Worm (Caenorhabditis elegans) whole organism, L4/young adult: ENCODE measurements around the gene cst-1.
A peak's percentile ranks its signal among the peaks of the same experiment; 100 is the strongest.

Experiments
- W03F9.2 ChIP-seq: fragments of 150-350 bp; optimal IDR thresholded peaks from 2 replicates; lab custom pipeline; 2014; ENCODE audit warnings: missing biosample characterization, missing genetic modification characterization
- dao-5 ChIP-seq: sonication (generic microtip); optimal IDR thresholded peaks from 2 replicates; lab custom pipeline; 2016; ENCODE audit warnings: missing genotype, missing genetic modification characterization, moderate library complexity, missing compliant biosample characterization
- him-1 ChIP-seq: sonication (generic microtip); optimal IDR thresholded peaks from 2 replicates; lab custom pipeline; 2016; ENCODE audit warnings: missing genotype, missing genetic modification reagents, missing genetic modification characterization, missing compliant biosample characterization

cst-1 gene

DNA sequence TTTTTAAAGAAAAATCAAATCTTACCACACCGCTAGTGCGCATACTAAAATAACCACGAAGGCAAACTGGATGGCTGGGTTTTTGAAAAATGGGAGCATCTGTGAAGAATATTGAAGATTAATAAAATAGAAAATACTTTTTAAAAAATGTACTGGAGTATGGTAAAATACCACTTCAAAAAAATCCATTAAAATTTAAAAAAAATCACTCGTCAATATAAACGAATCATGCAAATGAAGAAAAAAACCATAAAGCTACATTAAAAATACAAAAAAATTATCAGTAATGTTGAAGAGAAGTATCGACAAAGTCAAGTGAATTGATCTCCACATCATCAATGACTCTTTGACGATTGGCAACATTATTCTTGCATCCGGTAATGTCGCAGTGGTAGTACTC, 31.3 kb downstream of the cst-1 start, which contains the start of gene R160.5:
Gene R160.5 (minus strand): TSS at position 101 of the 400 bp plus-strand sequence.
- TF ChIP-seq W03F9.2 (tag; lab: Kevin White, UChicago) (no peak), him-1 (no peak), dao-5 (tag; lab: Kevin White, UChicago) (no peak)

DNA sequence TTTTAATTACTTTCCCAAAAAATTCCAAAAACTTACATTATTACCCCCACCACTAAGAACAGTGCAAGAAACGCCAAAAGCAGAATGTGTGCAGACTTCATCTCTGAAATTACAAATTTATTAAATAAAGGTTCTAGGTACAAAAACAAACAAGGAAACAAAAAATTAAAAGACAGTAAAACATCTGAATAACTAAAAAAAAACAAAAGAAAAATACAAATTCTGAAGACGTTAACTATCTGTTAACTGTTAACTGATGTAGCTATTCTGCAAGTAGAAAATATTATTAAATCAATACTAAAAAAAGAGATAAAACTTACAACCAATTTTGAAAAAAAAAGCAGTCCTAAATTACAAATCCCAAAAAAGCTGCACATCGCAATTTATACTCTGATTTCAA, 32.0 kb downstream of the cst-1 start, which contains the start of gene R160.13:
Gene R160.13 (minus strand): TSS at position 101 of the 400 bp plus-strand sequence.
- TF ChIP-seq dao-5 (tag; lab: Kevin White, UChicago), result no peak

DNA sequence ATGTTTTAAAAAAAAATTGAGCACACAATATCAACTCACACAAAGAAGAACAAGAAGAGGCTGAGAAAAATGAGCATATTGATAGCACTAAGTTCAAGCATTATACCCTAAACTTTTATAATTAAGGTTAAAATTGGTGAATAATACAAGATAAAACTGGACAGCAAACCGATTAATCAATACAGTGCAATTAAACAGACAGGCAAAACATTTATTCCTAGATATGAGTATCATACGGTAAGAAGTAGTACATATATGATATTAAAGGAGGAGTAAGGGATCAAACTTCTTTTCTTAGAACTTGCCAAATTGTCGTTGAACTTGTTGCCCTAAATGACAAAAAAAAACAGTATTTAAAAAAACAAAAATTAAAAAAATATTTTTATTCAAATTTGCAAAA, 32.6 kb downstream of the cst-1 start, which contains the start of gene R160.14:
Gene R160.14 (minus strand): TSS at position 101 of the 400 bp plus-strand sequence.
- TF ChIP-seq dao-5 (tag; lab: Kevin White, UChicago), result no peak

DNA sequence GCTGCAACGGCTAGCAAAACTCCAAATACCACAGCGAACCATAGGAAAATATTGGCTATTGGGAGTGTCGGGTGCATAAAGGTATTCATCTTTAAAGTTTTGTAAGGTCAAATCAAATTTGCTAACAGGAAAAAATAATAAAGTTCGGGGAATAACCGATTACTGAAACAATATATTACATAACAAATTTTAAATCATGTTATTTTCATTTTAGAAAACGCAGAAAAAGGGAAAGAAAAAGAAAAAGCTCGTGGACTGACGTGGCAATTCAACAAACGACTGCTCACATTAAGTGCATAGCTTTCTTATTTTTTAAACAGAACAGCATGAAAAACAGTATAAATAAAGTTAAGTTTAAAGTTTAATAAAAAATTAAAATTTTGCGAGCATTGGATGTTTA, 33.7 kb downstream of the cst-1 start, which contains the start of gene R160.6:
Gene R160.6 (minus strand): TSS at position 101 of the 400 bp plus-strand sequence.
- TF ChIP-seq W03F9.2 (tag; lab: Kevin White, UChicago), result no peak
- no peak for TF ChIP-seq him-1
- TF ChIP-seq dao-5 (tag; lab: Kevin White, UChicago), result no peak

DNA sequence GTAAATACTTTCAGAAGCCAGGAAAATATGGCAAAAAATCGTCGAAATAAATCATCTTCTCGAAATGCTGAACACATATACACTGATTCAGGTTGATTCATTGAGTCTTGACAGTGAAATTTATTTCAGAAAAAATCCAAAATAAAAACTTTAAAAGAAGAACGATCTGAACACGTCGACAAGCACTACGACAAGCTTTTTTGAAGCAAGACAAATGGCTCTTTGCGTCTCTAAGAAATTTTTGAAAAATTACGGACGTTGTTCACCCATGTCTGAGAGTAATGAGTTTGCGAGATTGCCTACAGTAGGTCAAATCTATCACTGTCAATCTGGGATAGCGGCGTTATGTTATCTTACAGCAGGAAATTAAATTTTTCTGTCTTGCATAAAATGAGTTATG, 37.4 kb downstream of the cst-1 start, which contains the start of gene R160.2:
Gene R160.2 (minus strand): TSS at position 101 of the 400 bp plus-strand sequence.
- no peak for TF ChIP-seq him-1
- TF ChIP-seq dao-5 (tag; lab: Kevin White, UChicago), result no peak
- no peak for TF ChIP-seq W03F9.2 (tag; lab: Kevin White, UChicago)

DNA sequence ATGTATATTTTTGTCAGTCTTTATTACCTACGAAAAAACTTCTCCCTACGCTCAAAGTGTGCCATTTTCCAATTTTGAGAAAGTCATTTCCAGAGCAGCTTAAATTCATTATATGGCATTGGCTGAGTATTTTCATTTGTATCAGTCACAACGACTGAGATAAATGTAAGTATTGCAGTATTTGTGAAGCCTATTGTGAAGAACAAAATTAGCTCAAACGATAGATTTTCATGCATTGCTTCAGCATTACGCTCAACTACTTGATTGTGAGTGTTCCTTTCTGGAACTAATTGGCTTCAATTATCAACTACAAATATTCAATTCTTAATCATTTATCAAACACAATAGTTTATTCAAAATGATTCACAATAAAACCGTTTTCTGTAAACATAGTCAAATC, 38.3 kb downstream of the cst-1 start, which contains the start of gene R160.12:
Gene R160.12 (minus strand): TSS at position 101 of the 400 bp plus-strand sequence.
- TF ChIP-seq him-1 (no peak), W03F9.2 (tag; lab: Kevin White, UChicago) (no peak), dao-5 (tag; lab: Kevin White, UChicago) (no peak)

DNA sequence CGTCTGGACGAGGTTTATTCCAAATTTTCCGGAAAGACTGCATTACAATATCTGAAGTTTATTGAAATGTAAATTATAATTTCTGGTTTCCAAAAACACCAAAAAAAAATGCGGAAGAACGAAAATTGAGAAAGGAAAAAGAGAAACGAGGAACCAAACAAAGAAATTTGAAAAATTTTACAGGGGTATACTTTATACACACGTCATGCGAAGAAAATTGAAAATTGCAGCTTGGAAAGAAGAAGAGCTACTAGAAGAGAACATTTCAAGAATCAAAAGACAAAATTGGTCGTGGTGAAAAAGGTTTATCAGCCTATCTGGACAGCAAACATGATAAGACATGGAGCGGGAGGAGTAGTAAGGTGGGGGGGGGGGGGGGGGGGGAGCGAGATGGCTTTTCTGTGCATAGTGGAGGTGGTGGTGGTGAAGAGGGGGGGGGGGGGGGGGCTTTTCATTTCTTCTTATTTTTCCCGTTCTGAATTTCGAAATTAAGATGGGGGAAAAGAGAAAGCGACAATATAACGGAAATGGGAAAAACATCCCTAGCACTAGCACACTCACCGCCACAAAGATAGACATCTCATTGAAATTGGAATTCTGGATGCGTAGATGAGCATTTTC, 44.0 kb downstream of the cst-1 start, which contains the start of gene lst-2:
Gene lst-2 (minus strand): TSS at position 51 of the 621 bp plus-strand sequence.
- TF ChIP-seq dao-5 (tag; lab: Kevin White, UChicago) (no peak), W03F9.2 (tag; lab: Kevin White, UChicago) (no peak), him-1 (no peak)

DNA sequence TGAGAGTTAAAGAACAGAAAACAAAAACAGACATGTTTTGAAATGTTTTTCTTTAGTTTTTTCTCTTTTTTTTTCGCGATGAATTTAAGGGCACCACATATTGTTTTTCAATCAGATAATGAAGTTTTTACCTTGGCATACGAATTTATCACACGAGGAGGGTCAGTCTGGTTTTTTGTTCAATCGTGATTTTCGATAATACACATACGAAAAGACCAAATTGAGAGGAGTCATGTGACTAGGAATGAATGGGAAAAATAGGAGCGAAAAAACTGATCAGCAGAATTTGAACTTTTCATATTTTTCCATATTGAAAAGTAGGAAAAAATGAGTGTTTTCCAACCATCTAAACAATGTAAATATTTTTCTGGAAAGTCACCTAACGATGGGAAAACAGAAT, 47.1 kb downstream of the cst-1 start:
- no peak for TF ChIP-seq dao-5 (tag; lab: Kevin White, UChicago)
- no peak for TF ChIP-seq him-1
- TF ChIP-seq W03F9.2 (tag; lab: Kevin White, UChicago), result no peak

DNA sequence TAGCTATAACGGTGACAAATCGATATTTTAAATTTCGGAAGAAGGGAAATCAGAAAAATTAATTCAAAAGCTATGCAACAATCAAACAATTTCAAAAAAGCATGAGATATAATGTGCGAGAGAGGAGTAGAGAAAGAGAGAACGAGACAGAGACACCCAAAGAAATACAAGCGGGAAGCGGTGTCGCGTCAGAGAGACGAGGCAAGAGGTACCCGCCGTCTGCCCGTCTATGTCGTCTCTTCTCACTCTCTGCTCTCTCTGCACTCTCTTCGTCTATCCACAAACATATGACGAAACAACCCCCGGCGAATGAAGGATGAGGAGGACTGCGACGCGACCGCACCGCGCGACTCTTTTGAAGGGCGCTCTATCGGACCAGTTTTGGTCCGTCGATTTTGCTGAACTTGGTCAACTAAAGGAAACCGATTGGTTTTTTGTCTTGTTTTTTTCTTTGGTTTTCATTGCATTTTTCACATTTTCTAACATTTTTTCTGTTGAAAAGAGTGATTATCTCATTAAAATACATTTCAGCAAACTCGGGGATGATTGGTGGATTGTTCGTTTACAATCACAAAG, 49.5 kb downstream of the cst-1 start, which contains the start of gene dpy-23:
Gene dpy-23 (plus strand): TSS at position 526 of the 576 bp plus-strand sequence.
- TF ChIP-seq W03F9.2 (tag; lab: Kevin White, UChicago), result peak; percentile 60
- peak; percentile 66 for TF ChIP-seq him-1
- no peak for TF ChIP-seq dao-5 (tag; lab: Kevin White, UChicago)

DNA sequence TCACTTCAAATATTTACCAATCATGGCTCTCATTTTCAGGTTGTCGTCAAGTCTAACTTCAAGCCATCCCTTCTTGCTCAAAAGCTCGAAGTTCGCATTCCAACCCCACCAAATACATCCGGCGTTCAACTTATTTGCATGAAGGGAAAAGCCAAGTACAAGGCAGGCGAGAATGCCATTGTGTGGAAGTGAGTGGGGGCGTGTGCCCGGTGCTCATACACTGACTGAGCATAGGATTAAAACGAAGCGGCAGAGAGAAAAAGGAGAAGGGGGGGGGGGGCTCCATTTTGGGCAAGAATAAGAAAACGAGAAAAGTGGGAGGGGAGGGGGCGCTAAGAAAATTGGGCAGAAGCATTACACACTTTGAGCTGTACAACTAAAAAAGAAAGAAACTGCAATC, 52.2 kb downstream of the cst-1 start:
- no peak for TF ChIP-seq W03F9.2 (tag; lab: Kevin White, UChicago)
- TF ChIP-seq him-1, result no peak
- TF ChIP-seq dao-5 (tag; lab: Kevin White, UChicago), result no peak
